Worm (Caenorhabditis elegans): Measurements from ENCODE around the gene F41C6.6.

DNA sequence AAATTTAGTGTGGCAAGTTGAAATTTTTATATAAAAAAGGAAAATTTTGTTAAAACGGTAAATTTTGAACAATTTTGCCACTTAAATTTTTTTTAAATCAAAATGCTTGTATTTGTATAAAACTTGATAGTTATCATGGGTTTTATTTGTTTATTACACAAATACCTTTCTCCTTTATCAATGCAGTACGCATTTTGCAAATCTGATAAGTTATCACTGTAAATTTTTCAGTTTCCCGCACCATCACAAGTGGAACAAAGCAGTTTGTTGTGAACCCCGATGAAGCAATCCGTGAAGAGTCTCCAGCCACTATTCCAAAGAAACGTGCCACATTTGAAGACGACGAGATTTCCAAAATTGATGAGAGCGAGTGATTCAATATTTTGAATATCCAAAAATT, 38.4 kb upstream of the F41C6.6 start:
- TF ChIP-seq W03F9.2 (tag; optimal IDR thresholded peaks at IDR 0.05) (no peak), him-1 (tag; optimal IDR thresholded peaks at IDR 0.05) (no peak)

Data from whole organism, L4/young adult.